Worm (Caenorhabditis elegans) whole organism, L1 larva: ENCODE data around the gene D1086.1.

ENCODE experiments used
- aha-1 ChIP-seq: fragments of 150-350 bp; optimal IDR thresholded peaks from 2 replicates; lab custom pipeline; 2014; ENCODE audit warnings: missing biosample characterization, missing genetic modification characterization
- ama-1 ChIP-seq: fragments of 150-350 bp; optimal IDR thresholded peaks from 2 replicates; lab custom pipeline; 2014
- fkh-10 ChIP-seq: sonication (generic microtip); optimal IDR thresholded peaks from 2 replicates; lab custom pipeline; 2017; ENCODE audit warnings: missing biosample characterization, missing genetic modification reagents, missing genetic modification characterization
- jun-1 ChIP-seq: fragments of 150-350 bp; optimal IDR thresholded peaks from 2 replicates; lab custom pipeline; 2014; ENCODE audit warnings: missing biosample characterization, missing genetic modification reagents, missing genetic modification characterization
- mdl-1 ChIP-seq, 2 experiments: fragments of 150-350 bp; optimal IDR thresholded peaks; 2 replicates each; lab custom pipeline; 2014 to 2017; ENCODE audit warnings: missing biosample characterization in 2 of 2, missing genetic modification characterization in 2 of 2, inconsistent platforms in 1 of 2
- snpc-4 ChIP-seq: fragments of 150-350 bp; optimal IDR thresholded peaks from 2 replicates; lab custom pipeline; 2014; ENCODE audit warnings: missing biosample characterization, missing genetic modification characterization
- sox-4 ChIP-seq: sonication (generic microtip); optimal IDR thresholded peaks from 2 replicates; lab custom pipeline; 2016; ENCODE audit warnings: missing genetic modification characterization, missing compliant biosample characterization
- sptf-1 ChIP-seq: fragments of 150-350 bp; optimal IDR thresholded peaks from 2 replicates; lab custom pipeline; 2014; ENCODE audit warnings: missing biosample characterization, missing genetic modification characterization
- unc-86 ChIP-seq: sonication (generic microtip); optimal IDR thresholded peaks from 2 replicates; lab custom pipeline; 2016; ENCODE audit warnings: missing genetic modification characterization, missing compliant biosample characterization
- zag-1 ChIP-seq: fragments of 150-350 bp; optimal IDR thresholded peaks from 2 replicates; lab custom pipeline; 2014; ENCODE audit warnings: missing biosample characterization, missing genetic modification characterization
- ztf-11 ChIP-seq, 2 experiments: sonication (generic microtip); optimal IDR thresholded peaks; 2 replicates each; lab custom pipeline; 2016 to 2017; ENCODE audit warnings: missing genetic modification characterization in 2 of 2, missing biosample characterization in 1 of 2, missing compliant biosample characterization in 1 of 2

DNA sequence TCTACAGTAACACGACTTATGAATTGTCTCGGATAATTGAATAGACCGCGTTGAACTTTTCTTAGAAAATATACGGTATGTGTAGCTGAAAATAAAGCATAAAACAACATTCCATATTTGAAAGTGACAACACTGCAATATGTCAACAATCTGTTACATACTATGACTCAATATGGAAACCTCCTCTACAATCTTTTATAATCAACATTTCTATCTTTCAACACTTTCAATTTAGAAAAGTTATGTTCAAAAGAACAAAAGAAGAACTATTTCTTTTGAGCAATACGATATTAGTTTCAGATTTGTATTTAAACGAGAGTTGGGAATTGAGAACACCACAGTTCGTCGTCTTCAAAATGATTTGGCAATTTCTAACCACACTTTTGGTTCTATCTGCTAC lies 16.2 kb upstream of the D1086.1 start, which contains the start of gene D1086.10:
- TF ChIP-seq ama-1 (no peak), unc-86 (tag; lab: Kevin White, UChicago) (no peak), jun-1 (no peak), sptf-1 (tag; lab: Kevin White, UChicago) (no peak), snpc-4 (tag; lab: Kevin White, UChicago) (no peak), zag-1 (tag; lab: Kevin White, UChicago) (no peak), aha-1 (tag; lab: Kevin White, UChicago) (no peak), ztf-11 (tag; optimal IDR thresholded peaks at IDR 0.05; lab: Kevin White, UChicago) (no peak), mdl-1 (tag; optimal IDR thresholded peaks at IDR 0.05; lab: Kevin White, UChicago) (no peak), fkh-10 (GFP tag; lab: Kevin White, UChicago) (no peak), sox-4 (tag; lab: Kevin White, UChicago) (no peak)
